Fruit fly (Drosophila melanogaster) whole organism, pupa: ENCODE measurements around the gene Dbp21E2.

Experiments used
- CG10348 ChIP-seq: fragments of 200-800 bp; sonication (Bioruptor generic); IDR thresholded peaks from 2 replicates; pipeline ENCODE4 v1.3.6; 2022; ENCODE audit warnings: missing biosample characterization, missing genetic modification characterization
- CG12605 ChIP-seq: fragments of 200-800 bp; sonication (Bioruptor generic); IDR thresholded peaks from 2 replicates; pipeline ENCODE4 v1.3.6; 2022; ENCODE audit warnings: missing biosample characterization, missing genetic modification characterization
- CG13204 ChIP-seq: fragments of 200-800 bp; sonication (Bioruptor generic); optimal IDR thresholded peaks from 2 replicates; lab custom pipeline; 2018; ENCODE audit warnings: missing biosample characterization, mild to moderate bottlenecking, missing genetic modification characterization, moderate library complexity
- CG14655 ChIP-seq: fragments of 200-800 bp; sonication (Bioruptor generic); optimal IDR thresholded peaks from 3 replicates; lab custom pipeline; 2017; ENCODE audit warnings: mild to moderate bottlenecking, missing biosample characterization, missing genetic modification reagents, missing genetic modification characterization
- CG15710 ChIP-seq: fragments of 200-800 bp; sonication (Bioruptor generic); optimal IDR thresholded peaks from 2 replicates; lab custom pipeline; 2018; ENCODE audit warnings: missing biosample characterization, mild to moderate bottlenecking, missing genetic modification characterization, moderate library complexity
- CG17806 ChIP-seq: fragments of 200-800 bp; sonication (Bioruptor generic); optimal IDR thresholded peaks from 2 replicates; lab custom pipeline; 2018; ENCODE audit warnings: missing biosample characterization, mild to moderate bottlenecking, missing genetic modification characterization, moderate library complexity
- CG32121 ChIP-seq: fragments of 200-800 bp; sonication (Bioruptor generic); IDR thresholded peaks from 2 replicates; pipeline ENCODE4 v1.3.6; 2022; ENCODE audit warnings: missing biosample characterization, missing genetic modification characterization
- CG34367 ChIP-seq: fragments of 200-800 bp; sonication (Bioruptor generic); optimal IDR thresholded peaks from 2 replicates; lab custom pipeline; 2018; ENCODE audit warnings: missing biosample characterization, mild to moderate bottlenecking, missing genetic modification characterization
- CG4496 ChIP-seq: fragments of 200-800 bp; sonication (Bioruptor generic); IDR thresholded peaks from 3 replicates; pipeline ENCODE4 v1.3.6; 2022; ENCODE audit warnings: missing biosample characterization, missing genetic modification characterization
- CG8159 ChIP-seq: fragments of 200-800 bp; sonication (Bioruptor generic); optimal IDR thresholded peaks from 3 replicates; lab custom pipeline; 2018; ENCODE audit warnings: missing biosample characterization, mild to moderate bottlenecking, missing genetic modification characterization, moderate library complexity
- CG8301 ChIP-seq: fragments of 200-800 bp; sonication (Bioruptor generic); optimal IDR thresholded peaks from 2 replicates; lab custom pipeline; 2018; ENCODE audit warnings: missing biosample characterization, mild to moderate bottlenecking, missing genetic modification characterization
- CG9948 ChIP-seq: fragments of 200-800 bp; sonication (Bioruptor generic); optimal IDR thresholded peaks from 2 replicates; lab custom pipeline; 2018; ENCODE audit warnings: missing biosample characterization, mild to moderate bottlenecking, missing genetic modification characterization, moderate library complexity
- D1 ChIP-seq: fragments of 200-800 bp; sonication (Bioruptor generic); optimal IDR thresholded peaks from 2 replicates; lab custom pipeline; 2018; ENCODE audit warnings: missing biosample characterization, mild to moderate bottlenecking, missing genetic modification characterization, moderate library complexity
- EcR ChIP-seq: fragments of 200-800 bp; sonication (Bioruptor generic); optimal IDR thresholded peaks from 3 replicates; lab custom pipeline; 2019; ENCODE audit warnings: missing biosample characterization, missing genetic modification characterization, mild to moderate bottlenecking, moderate library complexity, missing genetic modification reagents
- Ets98B ChIP-seq: fragments of 200-800 bp; sonication (Bioruptor generic); IDR thresholded peaks from 2 replicates; pipeline ENCODE4 v1.3.6; 2022; ENCODE audit warnings: missing biosample characterization, missing genetic modification characterization
- Pif1A ChIP-seq: fragments of 200-800 bp; sonication (Bioruptor generic); optimal IDR thresholded peaks from 3 replicates; lab custom pipeline; 2016; ENCODE audit warnings: missing biosample characterization, missing genetic modification characterization
- Pif1B ChIP-seq: fragments of 200-800 bp; sonication (Bioruptor generic); optimal IDR thresholded peaks from 3 replicates; lab custom pipeline; 2016; ENCODE audit warnings: missing biosample characterization, missing genetic modification characterization
- Snoo ChIP-seq: fragments of 200-800 bp; sonication (Bioruptor generic); optimal IDR thresholded peaks from 3 replicates; lab custom pipeline; 2017; ENCODE audit warnings: missing biosample characterization, mild to moderate bottlenecking, missing genetic modification characterization, inconsistent platforms
- fd96Ca ChIP-seq: fragments of 200-800 bp; sonication (Bioruptor generic); IDR thresholded peaks from 3 replicates; pipeline ENCODE4 v1.3.6; 2022; ENCODE audit warnings: missing biosample characterization, missing genetic modification characterization
- gl ChIP-seq: fragments of 200-800 bp; sonication (Bioruptor generic); optimal IDR thresholded peaks from 2 replicates; lab custom pipeline; 2018; ENCODE audit warnings: missing biosample characterization, mild to moderate bottlenecking, missing genetic modification characterization
- rn ChIP-seq: fragments of 200-800 bp; sonication (Bioruptor generic); IDR thresholded peaks from 2 replicates; pipeline ENCODE4 v1.3.6; 2022; ENCODE audit warnings: missing biosample characterization, missing genetic modification characterization

Dbp21E2 gene

dm6 chr2L:846167-846868 lies 34.9 kb downstream of the Dbp21E2 start:
- peak; percentile 10 for TF ChIP-seq Snoo (tag; lab: Kevin White, UChicago)
- peak; percentile 82; the same call in 2 of the 3 replicates for TF ChIP-seq CG4496 (GFP tag; lab: Robert Waterston, UW)
- peak; percentile 83 for TF ChIP-seq CG8301 (tag; lab: Kevin White, UChicago)
- no peak for TF ChIP-seq D1 (tag; lab: Kevin White, UChicago)
- TF ChIP-seq CG13204 (GFP tag; lab: Kevin White, UChicago): no peak
- peak; percentile 78; the same call in 2 of the 3 replicates for TF ChIP-seq fd96Ca (GFP tag; lab: Robert Waterston, UW)
- peak; percentile 1 for TF ChIP-seq CG9948 (tag; lab: Kevin White, UChicago)
- TF ChIP-seq CG15710 (tag; lab: Kevin White, UChicago): no peak
- TF ChIP-seq Pif1A (GFP tag; lab: Kevin White, UChicago): peak; percentile 66
- TF ChIP-seq CG32121 (GFP tag; lab: Robert Waterston, UW): peak; percentile 59; the same call in 1 of the 2 replicates
- no peak for TF ChIP-seq EcR (GFP tag; lab: Kevin White, UChicago)
- peak; percentile 36 for TF ChIP-seq CG17806 (tag; lab: Kevin White, UChicago)
- no peak for TF ChIP-seq CG34367 (tag; lab: Kevin White, UChicago)
- TF ChIP-seq Ets98B (GFP tag; lab: Robert Waterston, UW): peak; percentile 61
- no peak; the same call in 1 of the 2 replicates for TF ChIP-seq CG12605 (GFP tag; lab: Robert Waterston, UW)
- no peak for TF ChIP-seq CG10348
- TF ChIP-seq rn (GFP tag; lab: Robert Waterston, UW): no peak
- peak; percentile 76 for TF ChIP-seq CG14655 (GFP tag; lab: Kevin White, UChicago)
- TF ChIP-seq gl (tag; lab: Kevin White, UChicago): no peak
- TF ChIP-seq Pif1B (GFP tag; lab: Kevin White, UChicago): peak; percentile 33
- peak; percentile 5 for TF ChIP-seq CG8159 (tag; lab: Kevin White, UChicago)
- TF ChIP-seq, all 21 proteins: peak for 12

dm6 chr2L:847189-847987 lies 36.0 kb downstream of the Dbp21E2 start:
- TF ChIP-seq Pif1A (GFP tag; lab: Kevin White, UChicago): peak; percentile 41
- peak; percentile 42 for TF ChIP-seq CG9948 (tag; lab: Kevin White, UChicago)
- peak; percentile 40 for TF ChIP-seq Pif1B (GFP tag; lab: Kevin White, UChicago)
- TF ChIP-seq CG13204 (GFP tag; lab: Kevin White, UChicago): no peak
- peak; percentile 28 for TF ChIP-seq Snoo (tag; lab: Kevin White, UChicago)
- TF ChIP-seq CG14655 (GFP tag; lab: Kevin White, UChicago): peak; percentile 83
- TF ChIP-seq CG4496 (GFP tag; lab: Robert Waterston, UW): peak; percentile 38; the same call in 2 of the 3 replicates
- peak; percentile 49 for TF ChIP-seq CG8159 (tag; lab: Kevin White, UChicago)
- TF ChIP-seq CG17806 (tag; lab: Kevin White, UChicago): peak; percentile 34
- no peak for TF ChIP-seq CG32121 (GFP tag; lab: Robert Waterston, UW)
- TF ChIP-seq CG10348: no peak
- TF ChIP-seq CG8301 (tag; lab: Kevin White, UChicago): peak; percentile 67
- TF ChIP-seq CG12605 (GFP tag; lab: Robert Waterston, UW): peak; percentile 53; the same call in 1 of the 2 replicates
- TF ChIP-seq CG15710 (tag; lab: Kevin White, UChicago): peak; percentile 45
- TF ChIP-seq EcR (GFP tag; lab: Kevin White, UChicago): no peak

dm6 chr2L:847988-848622 lies 36.7 kb downstream of the Dbp21E2 start:
- TF ChIP-seq rn (GFP tag; lab: Robert Waterston, UW): 0 out of 2 replicates have a peak, but pooled peaks have one; percentile 27
- peak; percentile 55 for TF ChIP-seq CG8301 (tag; lab: Kevin White, UChicago)
- peak; percentile 79 for TF ChIP-seq Pif1A (GFP tag; lab: Kevin White, UChicago)
- peak; percentile 75 for TF ChIP-seq Pif1B (GFP tag; lab: Kevin White, UChicago)
- no peak for TF ChIP-seq CG10348
- peak; percentile 80 for TF ChIP-seq EcR (GFP tag; lab: Kevin White, UChicago)
- peak; percentile 90 for TF ChIP-seq CG13204 (GFP tag; lab: Kevin White, UChicago)
- TF ChIP-seq CG12605 (GFP tag; lab: Robert Waterston, UW): peak; percentile 42
- TF ChIP-seq fd96Ca (GFP tag; lab: Robert Waterston, UW): peak; percentile 46; the same call in 1 of the 3 replicates
- peak; percentile 78 for TF ChIP-seq gl (tag; lab: Kevin White, UChicago)
- peak; percentile 54 for TF ChIP-seq CG34367 (tag; lab: Kevin White, UChicago)
- TF ChIP-seq CG14655 (GFP tag; lab: Kevin White, UChicago): peak; percentile 78
- TF ChIP-seq CG15710 (tag; lab: Kevin White, UChicago): peak; percentile 61
- peak; percentile 80 for TF ChIP-seq Snoo (tag; lab: Kevin White, UChicago)
- no peak for TF ChIP-seq D1 (tag; lab: Kevin White, UChicago)
- TF ChIP-seq CG8159 (tag; lab: Kevin White, UChicago): peak; percentile 72
- peak; percentile 77 for TF ChIP-seq CG4496 (GFP tag; lab: Robert Waterston, UW)
- TF ChIP-seq Ets98B (GFP tag; lab: Robert Waterston, UW): peak; percentile 51
- TF ChIP-seq CG17806 (tag; lab: Kevin White, UChicago): peak; percentile 71
- no peak; the same call in 1 of the 2 replicates for TF ChIP-seq CG32121 (GFP tag; lab: Robert Waterston, UW)
- peak; percentile 63 for TF ChIP-seq CG9948 (tag; lab: Kevin White, UChicago)
